Worm (Caenorhabditis elegans) whole organism, early embryonic: Measurements from ENCODE around the gene npp-23.

ENCODE experiments used
- F13C5.2 ChIP-seq: sonication (generic microtip); optimal IDR thresholded peaks from 2 replicates; lab custom pipeline; 2017; ENCODE audit warnings: mild to moderate bottlenecking, missing genetic modification characterization, inconsistent platforms, missing compliant biosample characterization
- aly-1 ChIP-seq: sonication (generic microtip); optimal IDR thresholded peaks from 2 replicates; lab custom pipeline; 2016; ENCODE audit warnings: missing genetic modification characterization, missing compliant biosample characterization
- ama-1 ChIP-seq: fragments of 150-350 bp; optimal IDR thresholded peaks from 2 replicates; lab custom pipeline; 2014
- ceh-13 ChIP-seq: fragments of 200-800 bp; sonication (Bioruptor generic); optimal IDR thresholded peaks from 2 replicates; lab custom pipeline; 2018; ENCODE audit warnings: mild to moderate bottlenecking, missing genetic modification characterization, missing compliant biosample characterization
- ets-7 ChIP-seq: sonication (generic microtip); optimal IDR thresholded peaks from 2 replicates; lab custom pipeline; 2016; ENCODE audit warnings: missing genotype, missing genetic modification characterization, missing compliant biosample characterization
- flt-1 ChIP-seq: fragments of 200-800 bp; sonication (Bioruptor generic); IDR thresholded peaks from 2 replicates; pipeline ENCODE4 v1.3.6; 2022; ENCODE audit warnings: missing genetic modification characterization, missing compliant biosample characterization
- hnd-1 ChIP-seq: sonication (generic microtip); optimal IDR thresholded peaks from 2 replicates; lab custom pipeline; 2016; ENCODE audit warnings: missing genetic modification characterization, missing compliant biosample characterization
- scrt-1 ChIP-seq: fragments of 200-800 bp; sonication (Bioruptor generic); IDR thresholded peaks from 2 replicates; pipeline ENCODE4 v1.3.6; 2022; ENCODE audit warnings: missing genetic modification characterization, missing compliant biosample characterization
- sea-1 ChIP-seq: fragments of 200-800 bp; sonication (Bioruptor generic); conservative IDR thresholded peaks from 2 replicates; pipeline ENCODE4 v1.3.6; 2022; ENCODE audit warnings: missing genetic modification characterization, missing compliant biosample characterization
- tbx-11 ChIP-seq: fragments of 200-800 bp; sonication (Bioruptor generic); IDR thresholded peaks from 2 replicates; pipeline ENCODE4 v1.3.6; 2022; ENCODE audit warnings: missing genetic modification characterization, missing compliant biosample characterization
- tra-4 ChIP-seq: sonication (generic microtip); optimal IDR thresholded peaks from 2 replicates; lab custom pipeline; 2017; ENCODE audit warnings: missing genetic modification characterization, missing compliant biosample characterization

- TF ChIP-seq scrt-1 (no peak), flt-1 (GFP tag; lab: Robert Waterston, UW) (no peak), F13C5.2 (no peak), ama-1 (lab: Kevin White, UChicago) (no peak), ets-7 (tag; lab: Kevin White, UChicago) (no peak), aly-1 (no peak), sea-1 (GFP tag; lab: Robert Waterston, UW) (no peak), tbx-11 (GFP tag; lab: Robert Waterston, UW) (no peak), tra-4 (no peak), ceh-13 (GFP tag; lab: Kevin White, UChicago) (no peak), hnd-1 (tag; lab: Kevin White, UChicago) (no peak)
These were observed 16.2 kb downstream of the npp-23 start for ce11 chrIV:8853301-8853700.
